Worm (Caenorhabditis elegans) whole organism, early embryonic: ENCODE data around the gene C23H3.9.

Experiments
- F13C5.2 ChIP-seq: sonication (generic microtip); optimal IDR thresholded peaks from 2 replicates; lab custom pipeline; 2017; ENCODE audit warnings: mild to moderate bottlenecking, missing genetic modification characterization, inconsistent platforms, missing compliant biosample characterization
- ama-1 ChIP-seq: fragments of 150-350 bp; optimal IDR thresholded peaks from 2 replicates; lab custom pipeline; 2014
- ceh-36 ChIP-seq: sonication (generic microtip); optimal IDR thresholded peaks from 2 replicates; lab custom pipeline; 2016; ENCODE audit warnings: missing genetic modification characterization, inconsistent platforms, missing compliant biosample characterization
- flt-1 ChIP-seq: fragments of 200-800 bp; sonication (Bioruptor generic); IDR thresholded peaks from 2 replicates; pipeline ENCODE4 v1.3.6; 2022; ENCODE audit warnings: missing genetic modification characterization, missing compliant biosample characterization
- pes-1 ChIP-seq: fragments of 200-800 bp; sonication (Bioruptor generic); IDR thresholded peaks from 2 replicates; pipeline ENCODE4 v1.3.6; 2022; ENCODE audit warnings: missing genetic modification reagents, missing genetic modification characterization, missing compliant biosample characterization
- tra-4 ChIP-seq: sonication (generic microtip); optimal IDR thresholded peaks from 2 replicates; lab custom pipeline; 2017; ENCODE audit warnings: missing genetic modification characterization, missing compliant biosample characterization

DNA sequence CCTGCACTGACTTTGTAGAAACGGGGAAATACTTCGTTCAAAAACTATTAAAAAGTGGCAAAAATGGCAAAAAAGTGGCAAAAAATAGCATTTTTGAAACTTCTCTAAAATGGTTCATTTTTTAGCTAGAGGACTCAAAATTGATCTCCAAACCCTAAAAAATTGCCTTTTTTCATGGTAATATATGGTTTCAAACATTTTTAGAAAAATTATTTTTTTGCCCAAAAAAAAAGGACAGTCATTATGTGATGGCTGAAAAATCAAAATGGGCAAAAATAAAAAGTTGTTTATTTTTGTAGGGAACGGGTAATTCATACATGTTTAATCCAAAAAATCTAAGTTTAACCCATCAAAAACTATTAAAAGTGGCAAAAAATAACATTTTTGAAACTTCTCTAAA is 8.9 kb upstream of the C23H3.9 start:
- no peak for TF ChIP-seq flt-1 (GFP tag; lab: Robert Waterston, UW)
- no peak for TF ChIP-seq ama-1 (lab: Kevin White, UChicago)
- TF ChIP-seq ceh-36 = no peak
- no peak for TF ChIP-seq pes-1 (GFP tag; lab: Robert Waterston, UW)
- no peak for TF ChIP-seq F13C5.2 (tag; lab: Kevin White, UChicago)
- no peak for TF ChIP-seq tra-4
